Fruit fly (Drosophila melanogaster): Measurements from ENCODE around the gene BBS8.
"Not testable (repeated sequence)": the region's sequence is repeated elsewhere in the genome, so short reads cannot be mapped to it uniquely, and the experiment has no call there.

- not testable (repeated sequence) for TF ChIP-seq CG6854, cyc, OdsH, Lpt, Eip93F, esn, Blimp-1 (GFP tag; optimal IDR thresholded peaks at IDR 0.05)
Observed at dm6 chr2L:455274-455673, 32.6 kb downstream of the BBS8 start, which contains the start of gene CG4133.

All from whole organism, prepupa.